Fruit fly (Drosophila melanogaster): ENCODE results near the gene PlexB.

- TF ChIP-seq psq (optimal IDR thresholded peaks at IDR 0.05) = no peak
- no peak for TF ChIP-seq usp (GFP tag; optimal IDR thresholded peaks at IDR 0.05)
- TF ChIP-seq pan (optimal IDR thresholded peaks at IDR 0.05) = no peak
- TF ChIP-seq Dll (optimal IDR thresholded peaks at IDR 0.05) = no peak
- no peak for TF ChIP-seq EcR (GFP tag; optimal IDR thresholded peaks at IDR 0.05)
- TF ChIP-seq CG8478 (optimal IDR thresholded peaks at IDR 0.05) = no peak
Measured at dm6 chr4:84868-85267, 41.3 kb upstream of the PlexB start.

Measured in whole organism.